Worm (Caenorhabditis elegans): Measurements from ENCODE around the gene fbxc-29.
A peak's percentile ranks its signal among the peaks of the same experiment; 100 is the strongest.

The fbxc-29 gene

DNA sequence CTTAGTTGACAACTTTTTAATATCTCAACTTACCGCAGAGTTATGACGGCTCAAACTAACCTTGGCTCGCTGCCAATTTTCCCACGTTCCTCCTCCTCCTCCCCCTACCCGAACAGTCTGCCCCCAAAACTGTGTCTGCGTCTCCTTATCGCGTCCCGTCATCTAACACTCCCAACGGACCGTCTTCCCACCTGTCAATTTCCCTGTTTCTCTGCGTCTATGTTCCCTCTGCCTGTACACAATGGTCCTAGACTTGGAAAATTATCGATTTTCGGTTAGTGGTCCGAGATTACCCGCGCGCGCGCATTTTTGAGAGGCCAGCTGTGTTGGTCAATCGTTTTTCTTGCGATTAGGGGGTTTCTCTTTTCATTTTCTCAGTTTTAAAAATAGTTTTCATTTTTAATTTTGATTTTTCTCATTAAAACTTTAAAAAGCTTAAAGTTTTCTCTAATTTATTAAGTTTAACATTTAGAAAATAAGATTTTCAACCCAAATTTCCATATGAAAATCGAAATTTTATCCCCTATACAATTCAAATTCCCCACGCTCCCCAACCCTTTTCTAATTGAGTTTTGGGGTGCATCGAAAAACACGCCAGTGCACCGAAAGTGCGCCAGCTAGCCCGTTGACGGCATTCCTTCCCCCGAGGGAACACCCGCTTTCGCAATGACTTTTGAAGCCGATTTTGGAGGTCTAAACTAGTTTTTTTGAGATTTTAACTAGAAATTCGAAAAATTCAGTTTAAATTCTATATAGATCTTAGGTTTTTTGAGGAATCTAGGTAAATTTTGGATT is 42.7 kb upstream of the fbxc-29 start, which contains the start of gene alg-2 (continued):
- peak; percentile 48 for TF ChIP-seq mes-2 (tag; optimal IDR thresholded peaks at IDR 0.05; ENCODE audit: poor library complexity, severe bottlenecking)
- TF ChIP-seq dve-1 (tag; optimal IDR thresholded peaks at IDR 0.05; ENCODE audit: insufficient read depth), result peak; percentile 43
- TF ChIP-seq mxl-3 (GFP tag; optimal IDR thresholded peaks at IDR 0.05), result peak; percentile 60
- TF ChIP-seq hlh-11 (tag; optimal IDR thresholded peaks at IDR 0.05), result peak; percentile 28
- TF ChIP-seq pqm-1 (tag; optimal IDR thresholded peaks at IDR 0.05), result peak; percentile 37
- peak; percentile 12 for TF ChIP-seq nhr-28 (tag; optimal IDR thresholded peaks at IDR 0.05)
- TF ChIP-seq jun-1 (tag; optimal IDR thresholded peaks at IDR 0.05), result no peak
- TF ChIP-seq unc-62 (GFP tag; optimal IDR thresholded peaks at IDR 0.05 in 1 of 2), result peak in 1 of 2 experiments; percentile 82
- no peak for TF ChIP-seq unc-62 (tag; optimal IDR thresholded peaks at IDR 0.05)
- peak in 1 of 2 experiments; percentile 19 for TF ChIP-seq hif-1 (tag; optimal IDR thresholded peaks at IDR 0.05)
- TF ChIP-seq lin-1 (GFP tag; IDR thresholded peaks at IDR 0.05), result peak; percentile 24; the same call in 1 of the 2 replicates
- no peak for TF ChIP-seq ceh-62 (tag; optimal IDR thresholded peaks at IDR 0.05)

DNA sequence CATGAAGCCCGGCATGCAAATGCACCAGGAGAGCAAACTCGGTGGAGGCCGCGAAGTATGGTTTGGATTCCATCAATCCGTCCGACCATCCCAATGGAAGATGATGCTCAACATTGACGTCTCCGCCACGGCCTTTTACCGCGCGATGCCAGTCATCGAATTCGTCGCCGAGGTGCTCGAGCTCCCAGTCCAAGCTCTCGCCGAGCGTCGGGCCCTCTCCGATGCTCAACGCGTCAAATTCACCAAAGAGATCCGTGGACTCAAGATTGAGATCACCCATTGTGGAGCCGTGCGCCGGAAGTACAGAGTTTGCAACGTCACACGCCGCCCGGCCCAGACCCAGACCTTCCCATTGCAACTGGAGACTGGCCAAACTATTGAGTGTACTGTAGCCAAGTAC is 40.1 kb upstream of the fbxc-29 start:
- TF ChIP-seq saeg-2 (GFP tag; IDR thresholded peaks at IDR 0.05), result 0 out of 2 replicates have a peak, but pooled peaks have one; percentile 6
- no peak for TF ChIP-seq mes-2 (tag; optimal IDR thresholded peaks at IDR 0.05; ENCODE audit: poor library complexity, severe bottlenecking)
- TF ChIP-seq daf-19 (GFP tag; conservative IDR thresholded peaks at IDR 0.05), result no peak
- no peak for TF ChIP-seq daf-16 (GFP tag; optimal IDR thresholded peaks at IDR 0.05)
- no peak for TF ChIP-seq daf-16 (tag; optimal IDR thresholded peaks at IDR 0.05)
- TF ChIP-seq set-16 (GFP tag; IDR thresholded peaks at IDR 0.05), result peak; percentile 80
- TF ChIP-seq php-3 (GFP tag; IDR thresholded peaks at IDR 0.05), result no peak
- no peak for TF ChIP-seq tag-97 (GFP tag; IDR thresholded peaks at IDR 0.05)
- TF ChIP-seq ctbp-1 (GFP tag; IDR thresholded peaks at IDR 0.05), result no peak

DNA sequence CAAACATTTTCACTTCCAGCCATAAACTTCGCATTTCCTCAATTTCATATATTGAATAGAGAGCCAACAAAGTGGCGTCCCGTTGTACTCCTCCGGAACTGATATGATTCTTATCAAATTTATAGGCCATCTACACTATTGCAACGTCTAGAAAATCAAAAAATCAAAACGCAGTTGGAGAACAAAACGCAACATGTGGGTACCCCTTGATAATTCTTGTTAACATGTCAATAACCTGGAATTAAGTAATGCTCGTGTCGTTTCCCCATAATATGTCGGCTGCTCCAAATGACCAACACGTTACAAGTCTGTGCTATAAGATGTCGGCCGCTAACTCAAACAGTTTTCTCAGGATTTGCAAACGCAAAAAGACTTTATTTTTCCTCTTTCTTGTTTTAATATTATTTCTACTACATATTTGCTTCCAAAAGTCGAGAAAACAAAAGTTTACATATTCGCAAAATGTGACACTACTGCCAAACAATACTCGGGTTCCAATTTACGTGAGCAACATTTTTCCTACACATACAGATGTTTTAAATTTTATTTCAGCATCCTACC is 35.1 kb upstream of the fbxc-29 start:
- no peak for TF ChIP-seq dpl-1 (GFP tag; optimal IDR thresholded peaks at IDR 0.05)
- TF ChIP-seq saeg-2 (GFP tag; IDR thresholded peaks at IDR 0.05), result no peak
- peak; percentile 9 for TF ChIP-seq dve-1 (tag; optimal IDR thresholded peaks at IDR 0.05; ENCODE audit: insufficient read depth)
- peak; percentile 54 for TF ChIP-seq nhr-28 (tag; optimal IDR thresholded peaks at IDR 0.05)
- no peak for TF ChIP-seq zfp-3 (GFP tag; conservative IDR thresholded peaks at IDR 0.05)
- peak; percentile 71 for TF ChIP-seq dmd-6 (GFP tag; IDR thresholded peaks at IDR 0.05)
- TF ChIP-seq nhr-77 (tag; optimal IDR thresholded peaks at IDR 0.05), result peak; percentile 11
- peak; percentile 20 for TF ChIP-seq lin-13 (GFP tag; optimal IDR thresholded peaks at IDR 0.05)
- TF ChIP-seq ceh-20 (GFP tag; IDR thresholded peaks at IDR 0.05), result no peak
- no peak for TF ChIP-seq duxl-1 (tag; optimal IDR thresholded peaks at IDR 0.05; ENCODE audit: poor library complexity)
- no peak for TF ChIP-seq ceh-44 (GFP tag; IDR thresholded peaks at IDR 0.05)
- peak; percentile 47 for TF ChIP-seq hlh-11 (tag; optimal IDR thresholded peaks at IDR 0.05)
- TF ChIP-seq mep-1 (tag; optimal IDR thresholded peaks at IDR 0.05), result no peak
- TF ChIP-seq daf-16 (GFP tag; optimal IDR thresholded peaks at IDR 0.05), result no peak
- peak; percentile 42 for TF ChIP-seq daf-16 (tag; optimal IDR thresholded peaks at IDR 0.05)
- TF ChIP-seq hmg-1.1 (GFP tag; IDR thresholded peaks at IDR 0.05), result no peak
- no peak for TF ChIP-seq F37D6.2 (tag; optimal IDR thresholded peaks at IDR 0.05)
- TF ChIP-seq unc-62 (GFP tag; optimal IDR thresholded peaks at IDR 0.05 in 1 of 2), result peak in 1 of 2 experiments; percentile 99
- no peak for TF ChIP-seq unc-62 (tag; optimal IDR thresholded peaks at IDR 0.05)
- no peak for TF ChIP-seq mdl-1 (tag; optimal IDR thresholded peaks at IDR 0.05)
- TF ChIP-seq D1046.2 (GFP tag; IDR thresholded peaks at IDR 0.05), result no peak
- TF ChIP-seq php-3 (GFP tag; IDR thresholded peaks at IDR 0.05), result no peak
- TF ChIP-seq snpc-1.2 (GFP tag; IDR thresholded peaks at IDR 0.05), result no peak
- no peak for TF ChIP-seq egl-43 (GFP tag; IDR thresholded peaks at IDR 0.05)
- no peak for TF ChIP-seq nhr-6 (tag; optimal IDR thresholded peaks at IDR 0.05)
- no peak for TF ChIP-seq ztf-11 (tag; optimal IDR thresholded peaks at IDR 0.05)
- no peak for TF ChIP-seq nhr-76 (tag; optimal IDR thresholded peaks at IDR 0.05)
- no peak for TF ChIP-seq ceh-62 (tag; optimal IDR thresholded peaks at IDR 0.05)
- TF ChIP-seq pha-4 (GFP tag; IDR thresholded peaks at IDR 0.05), result no peak
- TF ChIP-seq pha-4 (tag; optimal IDR thresholded peaks at IDR 0.05), result no peak
- TF ChIP-seq ztf-7 (tag; optimal IDR thresholded peaks at IDR 0.05), result no peak
- TF ChIP-seq dmd-9 (GFP tag; IDR thresholded peaks at IDR 0.05), result no peak
- peak; percentile 87 for TF ChIP-seq pqm-1 (tag; optimal IDR thresholded peaks at IDR 0.05)
